Worm (Caenorhabditis elegans): ENCODE data around the gene C34F11.1.
A peak's percentile ranks its signal among the peaks of the same experiment; 100 is the strongest.

The C34F11.1 gene

ce11 chrII:5227768-5228167, 15.0 kb downstream of the C34F11.1 start (continued):
- TF ChIP-seq swsn-7 (tag; optimal IDR thresholded peaks at IDR 0.05) (peak; percentile 18), fos-1 (tag; optimal IDR thresholded peaks at IDR 0.05) (no peak), aly-2 (tag; optimal IDR thresholded peaks at IDR 0.05) (no peak), ceh-8 (GFP tag; optimal IDR thresholded peaks at IDR 0.05) (no peak)

ce11 chrII:5228662-5229061, 15.9 kb downstream of the C34F11.1 start:
- TF ChIP-seq pax-3 (tag; optimal IDR thresholded peaks at IDR 0.05) (no peak), ztf-4 (tag; optimal IDR thresholded peaks at IDR 0.05) (no peak), mef-2 (tag; optimal IDR thresholded peaks at IDR 0.05) (no peak), ama-1 (optimal IDR thresholded peaks at IDR 0.05) (no peak), skn-1 (tag; optimal IDR thresholded peaks at IDR 0.05) (no peak), blmp-1 (tag; optimal IDR thresholded peaks at IDR 0.05) (no peak), nhr-28 (tag; optimal IDR thresholded peaks at IDR 0.05) (no peak), nhr-84 (tag; optimal IDR thresholded peaks at IDR 0.05) (no peak), nhr-20 (tag; optimal IDR thresholded peaks at IDR 0.05) (no peak), hpl-2 (GFP tag; optimal IDR thresholded peaks at IDR 0.05) (no peak), ceh-90 (tag; optimal IDR thresholded peaks at IDR 0.05) (no peak), pag-3 (tag; optimal IDR thresholded peaks at IDR 0.05; ENCODE audit: borderline replicate concordance, insufficient read depth) (no peak), unc-98 (GFP tag; IDR thresholded peaks at IDR 0.05) (no peak), sup-37 (GFP tag; optimal IDR thresholded peaks at IDR 0.05) (no peak), sox-4 (tag; optimal IDR thresholded peaks at IDR 0.05) (no peak), jun-1 (tag; optimal IDR thresholded peaks at IDR 0.05) (no peak)

- no peak for TF ChIP-seq vab-15 (tag; optimal IDR thresholded peaks at IDR 0.05)
- no peak for TF ChIP-seq nhr-71 (tag; optimal IDR thresholded peaks at IDR 0.05)
- TF ChIP-seq lin-13 (GFP tag; optimal IDR thresholded peaks at IDR 0.05), result no peak
- no peak for TF ChIP-seq sup-37 (GFP tag; optimal IDR thresholded peaks at IDR 0.05)
- no peak for TF ChIP-seq unc-62 (GFP tag; optimal IDR thresholded peaks at IDR 0.05)
- no peak for TF ChIP-seq nhr-85 (tag)
- no peak for TF ChIP-seq ama-1 (optimal IDR thresholded peaks at IDR 0.05)
- TF ChIP-seq nhr-90 (tag; optimal IDR thresholded peaks at IDR 0.05; ENCODE audit: poor library complexity), result no peak
- TF ChIP-seq grh-1 (GFP tag; IDR thresholded peaks at IDR 0.05), result no peak
- TF ChIP-seq nhr-12 (tag; optimal IDR thresholded peaks at IDR 0.05), result no peak
Observed at ce11 chrII:5229596-5229995, 16.8 kb downstream of the C34F11.1 start, which contains the start of gene EGAP2.2. EGAP2.2 (plus strand) TSS chrII:5229896.

- TF ChIP-seq dsc-1 (tag; optimal IDR thresholded peaks at IDR 0.05), result no peak
- peak; percentile 4 for TF ChIP-seq blmp-1 (tag; optimal IDR thresholded peaks at IDR 0.05)
- TF ChIP-seq ces-1 (GFP tag; optimal IDR thresholded peaks at IDR 0.05), result no peak
- TF ChIP-seq nhr-20 (tag; optimal IDR thresholded peaks at IDR 0.05), result no peak
Observed at ce11 chrII:5231111-5231510, 18.3 kb downstream of the C34F11.1 start, which contains the start of gene EGAP2.1. EGAP2.1 (plus strand) TSS chrII:5231411.

- TF ChIP-seq lin-35 (GFP tag; optimal IDR thresholded peaks at IDR 0.05), result peak in 1 of 2 experiments; percentile 24
- TF ChIP-seq efl-1 (optimal IDR thresholded peaks at IDR 0.05), result no peak
- TF ChIP-seq efl-1 (GFP tag; optimal IDR thresholded peaks at IDR 0.05 in 1 of 2), result peak in 1 of 2 experiments; percentile 39
- TF ChIP-seq snpc-4 (tag; optimal IDR thresholded peaks at IDR 0.05), result no peak
- no peak for TF ChIP-seq C34B4.2 (tag; optimal IDR thresholded peaks at IDR 0.05)
- no peak for TF ChIP-seq ets-5 (GFP tag; IDR thresholded peaks at IDR 0.05)
- TF ChIP-seq elt-2 (tag; optimal IDR thresholded peaks at IDR 0.05), result peak; percentile 87
- no peak for TF ChIP-seq mab-9 (GFP tag; IDR thresholded peaks at IDR 0.05)
Observed at ce11 chrII:5234728-5235127, 22.0 kb downstream of the C34F11.1 start.
